Worm (Caenorhabditis elegans): ENCODE data around the gene ttr-54.

DNA sequence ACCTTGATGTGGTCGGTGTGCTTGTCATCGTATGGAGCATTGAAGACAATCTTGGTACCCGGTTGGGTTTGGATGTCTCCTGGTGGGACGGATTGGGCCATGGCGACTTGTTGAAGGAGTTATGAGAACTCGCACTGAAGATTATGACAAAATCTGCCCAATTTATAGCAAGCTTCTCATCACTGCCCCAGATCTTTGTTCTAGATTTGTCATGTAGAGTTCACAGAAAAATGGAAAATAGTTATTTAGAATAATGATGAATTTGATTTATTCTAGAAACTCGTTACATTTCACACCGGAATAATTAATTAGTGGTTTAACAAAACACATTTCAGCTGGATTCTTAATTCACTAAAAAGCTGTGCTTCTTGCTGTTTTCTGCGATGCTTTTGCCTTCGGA is 11.9 kb upstream of the ttr-54 start, which contains the start of gene msp-38:
- TF ChIP-seq ztf-11 (tag; optimal IDR thresholded peaks at IDR 0.05) (no peak), ama-1 (optimal IDR thresholded peaks at IDR 0.05) (no peak), zip-11 (GFP tag; IDR thresholded peaks at IDR 0.05) (no peak), mdt-29 (GFP tag; IDR thresholded peaks at IDR 0.05) (no peak), dpl-1 (GFP tag; optimal IDR thresholded peaks at IDR 0.05) (no peak), pha-4 (GFP tag; IDR thresholded peaks at IDR 0.05) (no peak), pha-4 (tag; optimal IDR thresholded peaks at IDR 0.05) (no peak), aly-2 (tag; optimal IDR thresholded peaks at IDR 0.05) (no peak), unc-62 (GFP tag; optimal IDR thresholded peaks at IDR 0.05 in 1 of 2) (no peak), unc-62 (tag; optimal IDR thresholded peaks at IDR 0.05) (no peak), nhr-48 (tag; optimal IDR thresholded peaks at IDR 0.05) (no peak), spr-1 (tag; optimal IDR thresholded peaks at IDR 0.05) (no peak)

Measured in whole organism, L4 larva.